Worm (Caenorhabditis elegans) whole organism, L4 larva: ENCODE results near the gene C10A4.2.

Source experiments
- daf-12 ChIP-seq: fragments of 150-350 bp; optimal IDR thresholded peaks from 2 replicates; lab custom pipeline; 2014; ENCODE audit warnings: missing biosample characterization, missing genetic modification reagents, missing genetic modification characterization
- duxl-1 ChIP-seq: sonication (generic microtip); optimal IDR thresholded peaks from 2 replicates; lab custom pipeline; 2016; ENCODE audit warnings: mild to moderate bottlenecking, missing genetic modification characterization, moderate library complexity, missing compliant biosample characterization; ENCODE audit not compliant: poor library complexity
- hmg-1.1 ChIP-seq: fragments of 200-800 bp; sonication (Bioruptor generic); IDR thresholded peaks from 2 replicates; pipeline ENCODE4 v1.3.6; 2022; ENCODE audit warnings: missing genetic modification reagents, missing genetic modification characterization, missing compliant biosample characterization
- mdl-1 ChIP-seq, 2 experiments: fragments of 150-350 bp in 1 of 2; sonication (generic microtip) in 1 of 2; optimal IDR thresholded peaks; 2 replicates each; lab custom pipeline; 2014 to 2017; ENCODE audit warnings: missing biosample characterization in 2 of 2, missing genetic modification characterization in 2 of 2
- nhr-10 ChIP-seq: fragments of 150-350 bp; optimal IDR thresholded peaks from 2 replicates; lab custom pipeline; 2014; ENCODE audit warnings: missing biosample characterization, missing genetic modification characterization
- nhr-237 ChIP-seq: sonication (generic microtip); optimal IDR thresholded peaks from 2 replicates; lab custom pipeline; 2017; ENCODE audit warnings: missing biosample characterization, missing genetic modification characterization
- saeg-2 ChIP-seq: fragments of 200-800 bp; sonication (Bioruptor generic); IDR thresholded peaks from 2 replicates; pipeline ENCODE4 v1.3.6; 2022; ENCODE audit warnings: missing genetic modification reagents, missing genetic modification characterization, missing compliant biosample characterization
- tag-97 ChIP-seq: fragments of 200-800 bp; sonication (Bioruptor generic); IDR thresholded peaks from 2 replicates; pipeline ENCODE4 v1.3.6; 2022; ENCODE audit warnings: missing genetic modification characterization, missing compliant biosample characterization

DNA sequence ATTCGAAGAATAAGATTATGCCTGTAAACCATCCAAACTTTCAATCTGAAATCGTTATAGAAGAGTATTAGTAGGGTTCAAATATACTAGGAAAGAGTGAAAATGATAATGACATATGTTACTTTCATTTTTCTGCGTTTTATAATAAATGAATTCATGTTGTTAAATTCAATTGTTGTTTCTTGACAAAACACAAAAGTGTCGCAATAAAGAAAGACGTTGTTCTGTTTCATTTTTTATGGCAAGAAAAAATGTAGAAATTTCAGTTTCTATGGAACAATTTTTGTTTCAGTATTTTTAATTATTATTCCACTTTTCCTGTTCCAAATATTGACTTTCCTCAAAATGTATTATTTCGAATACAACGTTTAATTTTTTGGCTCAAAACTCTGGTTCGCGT lies 9.2 kb upstream of the C10A4.2 start, which contains the start of gene C10A4.4:
- no peak for TF ChIP-seq nhr-10 (tag; lab: Kevin White, UChicago)
- TF ChIP-seq tag-97 (GFP tag; lab: Robert Waterston, UW), result no peak
- no peak for TF ChIP-seq nhr-237
- no peak for TF ChIP-seq mdl-1 (tag; optimal IDR thresholded peaks at IDR 0.05; lab: Kevin White, UChicago)
- TF ChIP-seq daf-12, result no peak
- TF ChIP-seq hmg-1.1 (GFP tag; lab: Robert Waterston, UW), result no peak
- TF ChIP-seq duxl-1 (tag; lab: Kevin White, UChicago), result no peak
- TF ChIP-seq saeg-2 (GFP tag; lab: Robert Waterston, UW), result no peak
